Worm (Caenorhabditis elegans) whole organism, midembryonic: Measurements from ENCODE around the gene msp-31.

Experiments
- T22C8.4 ChIP-seq: fragments of 200-800 bp; sonication (Bioruptor generic); IDR thresholded peaks from 2 replicates; pipeline ENCODE4 v1.3.6; 2022; ENCODE audit warnings: missing genetic modification characterization, missing compliant biosample characterization
- cog-1 ChIP-seq: sonication (generic microtip); optimal IDR thresholded peaks from 2 replicates; lab custom pipeline; 2016; ENCODE audit warnings: missing genetic modification characterization, missing compliant biosample characterization
- flt-1 ChIP-seq: fragments of 200-800 bp; sonication (Bioruptor generic); IDR thresholded peaks from 2 replicates; pipeline ENCODE4 v1.3.6; 2022; ENCODE audit warnings: missing genetic modification characterization, missing compliant biosample characterization
- klf-2 ChIP-seq: fragments of 200-800 bp; sonication (Bioruptor generic); conservative IDR thresholded peaks from 2 replicates; pipeline ENCODE4 v1.3.6; 2022; ENCODE audit warnings: missing genetic modification reagents, missing genetic modification characterization, missing compliant biosample characterization
- med-1 ChIP-seq: sonication (generic microtip); optimal IDR thresholded peaks from 2 replicates; lab custom pipeline; 2017; ENCODE audit warnings: missing genetic modification characterization, mild to moderate bottlenecking, missing compliant biosample characterization, antibody characterized with exemption, missing genetic modification reagents; ENCODE audit not compliant: insufficient read depth
- ref-1 ChIP-seq: fragments of 200-800 bp; sonication (Bioruptor generic); conservative IDR thresholded peaks from 2 replicates; pipeline ENCODE4 v1.3.6; 2022; ENCODE audit warnings: missing genetic modification reagents, missing genetic modification characterization, missing compliant biosample characterization
- tab-1 ChIP-seq: fragments of 200-800 bp; sonication (Bioruptor generic); IDR thresholded peaks from 2 replicates; pipeline ENCODE4 v1.3.6; 2022; ENCODE audit warnings: missing genetic modification characterization, missing compliant biosample characterization
- ztf-23 ChIP-seq: fragments of 200-800 bp; sonication (Bioruptor generic); IDR thresholded peaks from 2 replicates; pipeline ENCODE4 v1.3.6; 2022; ENCODE audit warnings: missing genetic modification reagents, missing genetic modification characterization, missing compliant biosample characterization
- ztf-29 ChIP-seq: fragments of 200-800 bp; sonication (Bioruptor generic); IDR thresholded peaks from 2 replicates; pipeline ENCODE4 v1.3.6; 2022; ENCODE audit warnings: missing genetic modification reagents, missing genetic modification characterization, missing compliant biosample characterization

msp-31 gene

DNA sequence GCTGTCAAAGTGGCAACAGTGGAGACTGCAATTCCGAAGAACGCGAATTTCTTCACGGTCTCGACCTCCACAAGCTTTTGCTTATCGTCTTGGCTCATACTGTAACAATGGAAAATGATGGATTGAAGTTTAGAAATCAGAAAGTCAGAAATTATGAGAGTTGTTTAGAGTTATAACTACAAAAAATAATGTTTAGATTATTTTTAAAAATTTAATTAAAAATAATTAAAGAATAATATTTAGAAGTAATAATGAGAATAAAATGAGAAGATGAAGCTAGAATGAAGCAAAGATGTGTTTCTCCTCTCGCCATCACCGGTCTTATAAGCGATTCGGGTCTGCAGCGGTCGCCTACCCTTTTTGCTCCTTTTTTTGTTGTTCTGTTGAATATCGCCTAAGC is 43.3 kb downstream of the msp-31 start, which contains the start of gene col-73:
Gene col-73, minus strand, starts transcription at position 101 of the 400 bp plus-strand sequence.
- no peak for TF ChIP-seq T22C8.4 (GFP tag; lab: Robert Waterston, UW)
- TF ChIP-seq ztf-29 (GFP tag; lab: Robert Waterston, UW): no peak
- TF ChIP-seq flt-1 (GFP tag; lab: Robert Waterston, UW): no peak
- TF ChIP-seq cog-1 (tag; lab: Kevin White, UChicago): no peak
- no peak for TF ChIP-seq klf-2 (GFP tag; lab: Robert Waterston, UW)
- TF ChIP-seq med-1 (GFP tag; lab: Kevin White, UChicago): no peak
- TF ChIP-seq tab-1 (GFP tag; lab: Robert Waterston, UW): no peak
- TF ChIP-seq ref-1: no peak
- no peak for TF ChIP-seq ztf-23 (GFP tag; lab: Robert Waterston, UW)

DNA sequence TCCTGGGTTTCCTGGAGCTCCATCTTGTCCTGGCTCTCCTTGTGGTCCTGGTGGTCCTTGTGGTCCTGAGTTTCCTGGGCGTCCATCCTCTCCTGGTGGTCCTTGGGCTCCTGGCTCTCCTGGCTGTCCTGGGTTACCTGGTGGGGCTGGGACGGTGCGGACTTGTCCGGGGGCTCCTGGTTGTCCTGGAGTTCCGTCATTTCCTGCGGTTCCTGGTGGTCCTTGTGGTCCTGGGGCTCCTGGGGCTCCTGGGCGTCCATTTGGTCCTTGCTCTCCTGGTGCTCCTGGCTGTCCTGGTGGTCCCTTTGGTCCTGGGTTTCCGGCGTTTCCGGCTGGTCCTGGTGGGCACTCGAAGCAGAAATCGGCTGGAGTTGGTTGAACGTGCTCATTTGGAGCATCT is 44.0 kb downstream of the msp-31 start:
- TF ChIP-seq ref-1: 0 out of 2 replicates have a peak, but pooled peaks have one; percentile 9
- TF ChIP-seq tab-1 (GFP tag; lab: Robert Waterston, UW): 0 out of 2 replicates have a peak, but pooled peaks have one; percentile 60

DNA sequence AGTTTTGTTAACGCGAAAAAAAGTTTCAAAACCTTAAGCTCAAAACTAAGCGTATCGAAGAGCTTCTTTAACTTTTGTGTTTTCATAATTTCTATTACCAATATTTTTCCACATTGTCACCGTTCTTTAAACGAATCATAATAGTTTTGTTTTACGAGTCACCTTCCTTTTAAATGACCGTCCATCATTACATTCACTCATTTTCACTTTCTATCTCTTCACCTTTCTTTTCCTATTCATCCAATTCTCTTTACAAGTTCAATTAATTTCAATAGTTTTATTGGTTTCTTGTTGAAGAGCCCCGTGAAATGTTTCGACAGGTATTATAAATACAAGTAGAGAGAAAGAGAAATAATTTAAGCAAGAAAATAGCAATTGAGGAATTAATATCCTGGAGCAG is 44.5 kb downstream of the msp-31 start:
- TF ChIP-seq ztf-29 (GFP tag; lab: Robert Waterston, UW) (no peak), ztf-23 (GFP tag; lab: Robert Waterston, UW) (no peak), tab-1 (GFP tag; lab: Robert Waterston, UW) (no peak), flt-1 (GFP tag; lab: Robert Waterston, UW) (no peak), klf-2 (GFP tag; lab: Robert Waterston, UW) (no peak), T22C8.4 (GFP tag; lab: Robert Waterston, UW) (no peak), cog-1 (tag; lab: Kevin White, UChicago) (no peak), med-1 (GFP tag; lab: Kevin White, UChicago) (no peak)

DNA sequence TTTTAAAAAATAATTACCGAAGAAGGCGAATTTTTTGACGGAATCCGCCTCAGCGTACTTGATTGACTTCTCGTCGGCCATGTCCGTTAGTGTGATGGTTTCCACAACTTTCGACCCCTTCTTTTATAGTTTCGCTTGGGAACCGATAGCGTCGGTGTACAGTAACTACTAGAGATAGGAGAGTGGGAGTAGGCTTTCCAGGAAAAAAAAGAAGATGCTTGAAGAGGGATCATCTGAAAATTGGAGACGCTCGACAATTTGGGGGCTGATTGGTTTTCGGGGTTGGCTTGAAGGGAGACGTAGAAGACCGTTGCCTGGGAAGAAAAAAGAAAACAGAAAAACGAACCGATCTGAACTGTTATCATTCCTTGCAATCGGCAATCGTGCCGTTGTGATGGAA is 45.7 kb downstream of the msp-31 start, which contains the start of gene col-20:
Gene col-20, minus strand, starts transcription at position 101 of the 400 bp plus-strand sequence.
- no peak for TF ChIP-seq ztf-23 (GFP tag; lab: Robert Waterston, UW)
- no peak for TF ChIP-seq tab-1 (GFP tag; lab: Robert Waterston, UW)
- no peak for TF ChIP-seq ref-1
- TF ChIP-seq med-1 (GFP tag; lab: Kevin White, UChicago): no peak
- no peak for TF ChIP-seq T22C8.4 (GFP tag; lab: Robert Waterston, UW)
- TF ChIP-seq cog-1 (tag; lab: Kevin White, UChicago): no peak
- no peak for TF ChIP-seq flt-1 (GFP tag; lab: Robert Waterston, UW)
- no peak for TF ChIP-seq klf-2 (GFP tag; lab: Robert Waterston, UW)
- TF ChIP-seq ztf-29 (GFP tag; lab: Robert Waterston, UW): no peak

DNA sequence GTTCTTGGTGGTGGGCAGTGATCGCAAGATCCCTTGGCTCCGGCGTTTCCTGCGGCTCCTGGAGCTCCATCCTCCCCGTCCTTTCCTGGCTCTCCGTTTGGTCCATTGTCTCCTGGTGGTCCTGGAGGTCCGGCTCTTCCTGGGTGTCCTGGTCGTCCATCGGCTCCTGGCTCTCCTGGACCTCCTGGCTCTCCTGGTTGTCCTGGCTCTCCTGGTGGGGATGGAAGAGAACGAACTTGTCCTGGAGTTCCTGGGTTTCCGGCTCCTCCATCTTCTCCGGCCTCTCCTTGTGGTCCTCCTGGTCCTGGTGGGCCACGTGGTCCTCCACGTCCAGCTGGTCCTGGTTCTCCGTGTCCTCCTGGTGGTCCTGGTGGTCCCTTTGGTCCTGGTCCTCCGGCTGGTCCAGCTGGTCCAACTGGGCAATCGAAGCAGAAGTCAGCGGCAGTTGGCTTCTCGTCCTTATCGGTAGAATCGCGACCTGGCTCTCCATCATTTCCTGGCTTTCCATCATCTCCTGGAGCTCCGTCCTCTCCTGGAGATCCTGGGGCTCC is 46.5 kb downstream of the msp-31 start:
- no peak for TF ChIP-seq ref-1
- TF ChIP-seq ztf-29 (GFP tag; lab: Robert Waterston, UW): no peak
- TF ChIP-seq klf-2 (GFP tag; lab: Robert Waterston, UW): no peak
- TF ChIP-seq flt-1 (GFP tag; lab: Robert Waterston, UW): no peak
- TF ChIP-seq ztf-23 (GFP tag; lab: Robert Waterston, UW): no peak
- no peak for TF ChIP-seq cog-1 (tag; lab: Kevin White, UChicago)
- no peak for TF ChIP-seq med-1 (GFP tag; lab: Kevin White, UChicago)
- TF ChIP-seq tab-1 (GFP tag; lab: Robert Waterston, UW): no peak
- no peak for TF ChIP-seq T22C8.4 (GFP tag; lab: Robert Waterston, UW)

- TF ChIP-seq flt-1 (GFP tag; lab: Robert Waterston, UW) (no peak), klf-2 (GFP tag; lab: Robert Waterston, UW) (no peak), ztf-23 (GFP tag; lab: Robert Waterston, UW) (no peak), tab-1 (GFP tag; lab: Robert Waterston, UW) (no peak), ref-1 (no peak), T22C8.4 (GFP tag; lab: Robert Waterston, UW) (no peak), cog-1 (tag; lab: Kevin White, UChicago) (no peak), med-1 (GFP tag; lab: Kevin White, UChicago) (no peak), ztf-29 (GFP tag; lab: Robert Waterston, UW) (no peak)
Observed at ce11 chrII:4867476-4867875, 48.9 kb downstream of the msp-31 start, which contains the start of gene col-17. Gene col-17, minus strand, starts transcription at chrII:4867576.

- TF ChIP-seq flt-1 (GFP tag; lab: Robert Waterston, UW): 0 out of 2 replicates have a peak, but pooled peaks have one; percentile 13
Observed at ce11 chrII:4866819-4867218, 49.5 kb downstream of the msp-31 start.
